Worm (Caenorhabditis elegans) whole organism, L4 larva: Measurements from ENCODE around the gene fbxa-153.

Experiments used
- duxl-1 ChIP-seq: sonication (generic microtip); optimal IDR thresholded peaks from 2 replicates; lab custom pipeline; 2016; ENCODE audit warnings: mild to moderate bottlenecking, missing genetic modification characterization, moderate library complexity, missing compliant biosample characterization; ENCODE audit not compliant: poor library complexity
- nhr-77 ChIP-seq: fragments of 150-350 bp; optimal IDR thresholded peaks from 2 replicates; lab custom pipeline; 2014; ENCODE audit warnings: missing biosample characterization, missing genetic modification characterization
- php-3 ChIP-seq: fragments of 200-800 bp; sonication (Bioruptor generic); IDR thresholded peaks from 2 replicates; pipeline ENCODE4 v1.3.6; 2022; ENCODE audit warnings: missing genetic modification reagents, missing genetic modification characterization, missing compliant biosample characterization

DNA sequence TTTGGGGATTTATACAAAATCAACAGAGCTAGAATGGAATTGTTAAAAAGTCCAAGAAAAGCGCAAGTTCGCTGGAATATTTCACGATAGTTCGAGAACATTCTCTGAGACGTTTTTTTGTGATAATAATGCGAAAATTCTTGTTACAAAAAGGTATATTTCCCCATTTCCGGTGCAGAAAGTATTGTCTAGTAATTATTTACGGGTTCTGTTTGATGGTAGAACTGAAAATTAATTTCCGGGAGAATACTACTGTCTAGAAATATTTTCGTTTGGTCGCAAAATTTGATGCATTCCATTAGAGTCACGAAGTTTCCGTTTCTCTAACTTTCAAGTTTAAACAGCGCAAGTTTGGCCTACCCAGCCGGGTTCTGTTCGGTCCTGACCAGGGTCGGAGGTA lies 19.4 kb upstream of the fbxa-153 start, which contains the start of gene str-248:
- TF ChIP-seq nhr-77 (tag; lab: Kevin White, UChicago) (no peak), duxl-1 (no peak), php-3 (GFP tag; lab: Robert Waterston, UW) (no peak)
